Worm (Caenorhabditis elegans) whole organism, young adult: ENCODE measurements around the gene ttx-3.

Source experiments
- K11D2.4 ChIP-seq: fragments of 200-800 bp; sonication (Bioruptor generic); IDR thresholded peaks from 2 replicates; pipeline ENCODE4 v1.3.6; 2022; ENCODE audit warnings: missing genetic modification reagents, missing genetic modification characterization, missing compliant biosample characterization
- mes-4 ChIP-seq: sonication (generic microtip); optimal IDR thresholded peaks from 2 replicates; lab custom pipeline; 2016; ENCODE audit warnings: missing genotype, missing genetic modification characterization, missing compliant biosample characterization
- ztf-25 ChIP-seq: fragments of 200-800 bp; sonication (Bioruptor generic); IDR thresholded peaks from 2 replicates; pipeline ENCODE4 v1.3.6; 2022; ENCODE audit warnings: missing genetic modification reagents, missing genetic modification characterization, missing compliant biosample characterization

- TF ChIP-seq mes-4 (tag; lab: Kevin White, UChicago) = no peak
- no peak for TF ChIP-seq K11D2.4
- no peak for TF ChIP-seq ztf-25 (GFP tag; lab: Robert Waterston, UW)
These were observed 47.6 kb upstream of the ttx-3 start for ce11 chrX:11816825-11817224.
